Worm (Caenorhabditis elegans) whole organism, L2 larva: ENCODE measurements around the gene srg-36.

ENCODE experiments used
- lin-13 ChIP-seq: fragments of 150-350 bp; optimal IDR thresholded peaks from 2 replicates; lab custom pipeline; 2014; ENCODE audit warnings: missing biosample characterization, missing genetic modification reagents, missing genetic modification characterization
- nhr-12 ChIP-seq: fragments of 150-350 bp; optimal IDR thresholded peaks from 2 replicates; lab custom pipeline; 2014; ENCODE audit warnings: missing biosample characterization, missing genetic modification characterization
- nhr-25 ChIP-seq: fragments of 150-350 bp; sonication (generic microtip); optimal IDR thresholded peaks from 3 replicates; lab custom pipeline; 2014; ENCODE audit warnings: missing biosample characterization, missing genetic modification characterization
- ztf-11 ChIP-seq: sonication (generic microtip); optimal IDR thresholded peaks from 2 replicates; lab custom pipeline; 2017; ENCODE audit warnings: missing biosample characterization, missing genetic modification characterization

DNA sequence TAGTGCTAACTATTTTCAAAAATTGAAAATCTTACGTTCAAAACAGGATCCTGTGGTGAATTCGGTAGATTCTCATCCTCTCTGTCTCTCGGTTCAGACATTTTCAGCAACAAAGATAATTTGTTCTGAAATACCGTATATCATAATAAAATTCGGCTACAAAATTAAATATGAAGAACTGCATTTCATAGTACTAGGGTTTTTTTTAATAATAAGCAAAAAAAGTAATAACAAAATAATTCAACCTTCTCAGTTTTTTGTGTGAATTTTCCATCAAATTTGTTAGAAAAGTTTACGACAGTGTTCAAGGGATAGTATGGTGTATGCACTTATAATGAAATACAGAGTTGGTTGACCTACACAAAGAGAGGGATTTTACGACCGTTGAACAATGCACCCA, 11.1 kb downstream of the srg-36 start, which contains the start of gene K06G5.3:
- TF ChIP-seq nhr-25 (tag; lab: Kevin White, UChicago) (no peak), lin-13 (GFP tag; lab: Kevin White, UChicago) (no peak), nhr-12 (tag; lab: Kevin White, UChicago) (no peak), ztf-11 (tag; lab: Kevin White, UChicago) (no peak)
